Fruit fly (Drosophila melanogaster) whole organism, adult: Measurements from ENCODE around the gene CG15742.

Experiments used
- CG14711 ChIP-seq: fragments of 200-800 bp; sonication (Bioruptor generic); optimal IDR thresholded peaks from 2 replicates; lab custom pipeline; 2018; ENCODE audit warnings: missing biosample characterization, mild to moderate bottlenecking, missing genetic modification characterization, moderate library complexity
- CG33017 ChIP-seq: fragments of 200-800 bp; sonication (Bioruptor generic); optimal IDR thresholded peaks from 2 replicates; lab custom pipeline; 2018; ENCODE audit warnings: missing biosample characterization, mild to moderate bottlenecking, missing genetic modification characterization, moderate library complexity
- CG5204 ChIP-seq: fragments of 200-800 bp; sonication (Bioruptor generic); optimal IDR thresholded peaks from 2 replicates; lab custom pipeline; 2016; ENCODE audit warnings: missing biosample characterization, missing genetic modification characterization
- CG7101 ChIP-seq: fragments of 200-800 bp; sonication (Bioruptor generic); optimal IDR thresholded peaks from 2 replicates; lab custom pipeline; 2018; ENCODE audit warnings: missing biosample characterization, mild to moderate bottlenecking, missing genetic modification characterization, moderate library complexity
- Crg-1 ChIP-seq: fragments of 200-800 bp; sonication (Bioruptor generic); optimal IDR thresholded peaks from 2 replicates; lab custom pipeline; 2016; ENCODE audit warnings: missing biosample characterization, missing genetic modification characterization
- bab1 ChIP-seq: fragments of 200-800 bp; sonication (Bioruptor generic); optimal IDR thresholded peaks from 3 replicates; lab custom pipeline; 2019; ENCODE audit warnings: missing biosample characterization, mild to moderate bottlenecking, missing genetic modification characterization, moderate library complexity
- kay ChIP-seq: fragments of 200-800 bp; sonication (Bioruptor generic); peaks from one replicate; lab custom pipeline; 2016; ENCODE audit warnings: missing biosample characterization, missing genetic modification characterization, borderline replicate concordance
- ovo ChIP-seq: fragments of 200-800 bp; sonication (Bioruptor generic); optimal IDR thresholded peaks from 2 replicates; lab custom pipeline; 2016; ENCODE audit warnings: missing biosample characterization, missing genetic modification characterization
- tj ChIP-seq: fragments of 200-800 bp; sonication (Bioruptor generic); optimal IDR thresholded peaks from 3 replicates; lab custom pipeline; 2017; ENCODE audit warnings: missing biosample characterization, mild to moderate bottlenecking, missing genetic modification characterization, moderate library complexity

- no peak for TF ChIP-seq Crg-1 (GFP tag; lab: Kevin White, UChicago)
- no peak for TF ChIP-seq CG7101
- no peak for TF ChIP-seq CG33017 (tag; lab: Kevin White, UChicago)
- no peak for TF ChIP-seq kay (GFP tag; lab: Kevin White, UChicago)
- no peak for TF ChIP-seq CG14711 (tag; lab: Kevin White, UChicago)
- no peak for TF ChIP-seq CG5204
- TF ChIP-seq ovo (GFP tag; lab: Kevin White, UChicago), result no peak
- no peak for TF ChIP-seq tj (GFP tag; lab: Kevin White, UChicago)
- TF ChIP-seq bab1 (GFP tag; lab: Kevin White, UChicago), result no peak
Observed at dm6 chrX:13229217-13229616, 29.1 kb downstream of the CG15742 start.
